Worm (Caenorhabditis elegans): ENCODE measurements around the gene pqn-79.

ce11 chrIV:15554771-15555170 is 40.6 kb upstream of the pqn-79 start:
- TF ChIP-seq lsy-2 (tag; optimal IDR thresholded peaks at IDR 0.05) (no peak), lin-13 (GFP tag; optimal IDR thresholded peaks at IDR 0.05) (no peak), unc-62 (GFP tag; optimal IDR thresholded peaks at IDR 0.05) (no peak), nhr-28 (tag; optimal IDR thresholded peaks at IDR 0.05) (no peak), hlh-17 (GFP tag; optimal IDR thresholded peaks at IDR 0.05; ENCODE audit: borderline replicate concordance) (no peak), Y116A8C.19 (tag; optimal IDR thresholded peaks at IDR 0.05; ENCODE audit: borderline replicate concordance) (no peak), isw-1 (GFP tag; IDR thresholded peaks at IDR 0.05) (no peak), mep-1 (tag; optimal IDR thresholded peaks at IDR 0.05) (no peak), ceh-82 (tag; optimal IDR thresholded peaks at IDR 0.05) (no peak), nhr-47 (tag; optimal IDR thresholded peaks at IDR 0.05) (no peak), nhr-11 (tag; optimal IDR thresholded peaks at IDR 0.05) (no peak)
